Worm (Caenorhabditis elegans) whole organism, L2 larva: Measurements from ENCODE around the gene C27D6.3.

Source experiments
- C34F6.9 ChIP-seq: fragments of 150-350 bp; optimal IDR thresholded peaks from 2 replicates; lab custom pipeline; 2014; ENCODE audit warnings: missing biosample characterization, missing genetic modification characterization
- F13H6.1 ChIP-seq: sonication (generic microtip); optimal IDR thresholded peaks from 2 replicates; lab custom pipeline; 2016; ENCODE audit warnings: missing genetic modification characterization, missing compliant biosample characterization
- R02D3.7 ChIP-seq: fragments of 150-350 bp; optimal IDR thresholded peaks from 2 replicates; lab custom pipeline; 2014; ENCODE audit warnings: missing biosample characterization, missing genetic modification characterization
- ZK546.5 ChIP-seq: sonication (generic microtip); optimal IDR thresholded peaks from 2 replicates; lab custom pipeline; 2017; ENCODE audit warnings: missing biosample characterization, missing genetic modification characterization
- alr-1 ChIP-seq: fragments of 150-350 bp; optimal IDR thresholded peaks from 2 replicates; lab custom pipeline; 2014; ENCODE audit warnings: missing biosample characterization, missing genetic modification characterization
- aly-2 ChIP-seq: fragments of 150-350 bp; optimal IDR thresholded peaks from 2 replicates; lab custom pipeline; 2014; ENCODE audit warnings: missing biosample characterization, missing genetic modification characterization
- ama-1 ChIP-seq: fragments of 150-350 bp; optimal IDR thresholded peaks from 2 replicates; lab custom pipeline; 2018; ENCODE audit warnings: inconsistent platforms
- blmp-1 ChIP-seq: sonication (generic microtip); optimal IDR thresholded peaks from 2 replicates; lab custom pipeline; 2017; ENCODE audit warnings: missing genetic modification characterization, mild to moderate bottlenecking, missing compliant biosample characterization, antibody characterized with exemption, moderate library complexity; ENCODE audit not compliant: insufficient read depth
- ceh-16 ChIP-seq: fragments of 150-350 bp; optimal IDR thresholded peaks from 2 replicates; lab custom pipeline; 2014; ENCODE audit warnings: missing biosample characterization, missing genetic modification characterization
- ceh-82 ChIP-seq: fragments of 150-350 bp; optimal IDR thresholded peaks from 2 replicates; lab custom pipeline; 2014; ENCODE audit warnings: missing biosample characterization, missing genetic modification characterization
- dmd-4 ChIP-seq: sonication (generic microtip); optimal IDR thresholded peaks from 2 replicates; lab custom pipeline; 2017; ENCODE audit warnings: missing biosample characterization, missing genetic modification characterization
- egl-27 ChIP-seq: sonication (generic microtip); optimal IDR thresholded peaks from 3 replicates; lab custom pipeline; 2017; ENCODE audit warnings: missing biosample characterization, missing genetic modification reagents, missing genetic modification characterization
- elt-1 ChIP-seq: fragments of 150-350 bp; optimal IDR thresholded peaks from 2 replicates; lab custom pipeline; 2014; ENCODE audit warnings: missing biosample characterization, missing genetic modification characterization
- elt-3 ChIP-seq: sonication (generic microtip); optimal IDR thresholded peaks from 2 replicates; lab custom pipeline; 2017; ENCODE audit warnings: missing biosample characterization, missing genetic modification characterization
- fos-1 ChIP-seq: fragments of 150-350 bp; optimal IDR thresholded peaks from 2 replicates; lab custom pipeline; 2014; ENCODE audit warnings: missing biosample characterization, missing genetic modification characterization
- gmeb-1 ChIP-seq: fragments of 150-350 bp; optimal IDR thresholded peaks from 2 replicates; lab custom pipeline; 2014; ENCODE audit warnings: missing biosample characterization, missing genetic modification characterization
- lin-11 ChIP-seq: fragments of 150-350 bp; sonication (generic microtip); optimal IDR thresholded peaks from 2 replicates; lab custom pipeline; 2014; ENCODE audit warnings: missing biosample characterization, missing genetic modification characterization, inconsistent platforms, mixed read lengths
- lin-39 ChIP-seq: fragments of 150-350 bp; optimal IDR thresholded peaks from 2 replicates; lab custom pipeline; 2014; ENCODE audit warnings: missing biosample characterization, missing genetic modification reagents, missing genetic modification characterization
- lsy-2 ChIP-seq, 2 experiments: fragments of 150-350 bp in 1 of 2; sonication (generic microtip) in 1 of 2; optimal IDR thresholded peaks; 2 replicates each; lab custom pipeline; 2014 to 2017; ENCODE audit warnings: missing biosample characterization in 2 of 2, missing genetic modification characterization in 2 of 2
- mab-5 ChIP-seq: fragments of 150-350 bp; optimal IDR thresholded peaks from 2 replicates; lab custom pipeline; 2014; ENCODE audit warnings: missing biosample characterization, missing genetic modification characterization
- mbf-1 ChIP-seq: sonication (generic microtip); optimal IDR thresholded peaks from 2 replicates; lab custom pipeline; 2017; ENCODE audit warnings: missing biosample characterization, missing genetic modification characterization
- mdl-1 ChIP-seq, 2 experiments: fragments of 150-350 bp in 1 of 2; sonication (generic microtip) in 1 of 2; optimal IDR thresholded peaks; 2 replicates each; lab custom pipeline; 2017; ENCODE audit warnings: missing biosample characterization in 2 of 2, missing genetic modification characterization in 2 of 2
- nhr-10 ChIP-seq: sonication (generic microtip); optimal IDR thresholded peaks from 2 replicates; lab custom pipeline; 2017; ENCODE audit warnings: missing biosample characterization, missing genetic modification characterization
- nhr-129 ChIP-seq: fragments of 150-350 bp; optimal IDR thresholded peaks from 2 replicates; lab custom pipeline; 2014; ENCODE audit warnings: missing biosample characterization, missing genetic modification characterization
- nhr-21 ChIP-seq: fragments of 150-350 bp; optimal IDR thresholded peaks from 2 replicates; lab custom pipeline; 2014; ENCODE audit warnings: missing biosample characterization, missing genetic modification characterization
- nhr-237 ChIP-seq: fragments of 150-350 bp; optimal IDR thresholded peaks from 2 replicates; lab custom pipeline; 2014; ENCODE audit warnings: missing biosample characterization, missing genetic modification characterization
- nhr-25 ChIP-seq: fragments of 150-350 bp; sonication (generic microtip); optimal IDR thresholded peaks from 3 replicates; lab custom pipeline; 2014; ENCODE audit warnings: missing biosample characterization, missing genetic modification characterization
- nhr-6 ChIP-seq: fragments of 150-350 bp; optimal IDR thresholded peaks from 2 replicates; lab custom pipeline; 2014; ENCODE audit warnings: missing biosample characterization, missing genetic modification characterization
- nhr-77 ChIP-seq: fragments of 150-350 bp; optimal IDR thresholded peaks from 2 replicates; lab custom pipeline; 2014; ENCODE audit warnings: missing biosample characterization, missing genetic modification characterization
- peb-1 ChIP-seq: fragments of 150-350 bp; optimal IDR thresholded peaks from 2 replicates; lab custom pipeline; 2014; ENCODE audit warnings: missing biosample characterization, missing genetic modification characterization
- sem-4 ChIP-seq: fragments of 150-350 bp; optimal IDR thresholded peaks from 2 replicates; lab custom pipeline; 2014; ENCODE audit warnings: missing biosample characterization, missing genetic modification reagents, missing genetic modification characterization
- skn-1 ChIP-seq: sonication (generic microtip); optimal IDR thresholded peaks from 2 replicates; lab custom pipeline; 2017; ENCODE audit warnings: missing biosample characterization, missing genetic modification characterization
- sma-3 ChIP-seq: sonication (generic microtip); optimal IDR thresholded peaks from 2 replicates; lab custom pipeline; 2016; ENCODE audit warnings: missing genetic modification reagents, missing genetic modification characterization, missing compliant biosample characterization
- sma-9 ChIP-seq, 2 experiments: fragments of 150-350 bp in 1 of 2; sonication (generic microtip) in 1 of 2; optimal IDR thresholded peaks; 2 replicates each; lab custom pipeline; 2014 to 2016; ENCODE audit warnings: missing genetic modification characterization in 2 of 2, mild to moderate bottlenecking in 1 of 2, missing biosample characterization in 1 of 2, missing compliant biosample characterization in 1 of 2, missing genetic modification reagents in 1 of 2, moderate library complexity in 1 of 2
- snpc-4 ChIP-seq: fragments of 150-350 bp; optimal IDR thresholded peaks from 2 replicates; lab custom pipeline; 2014; ENCODE audit warnings: missing biosample characterization, missing genetic modification characterization
- unc-55 ChIP-seq: fragments of 150-350 bp; sonication (generic microtip); optimal IDR thresholded peaks from 3 replicates; lab custom pipeline; 2014; ENCODE audit warnings: missing biosample characterization, missing genetic modification reagents, missing genetic modification characterization
- unc-62 ChIP-seq: fragments of 150-350 bp; optimal IDR thresholded peaks from 2 replicates; lab custom pipeline; 2014; ENCODE audit warnings: missing biosample characterization, missing genetic modification reagents, missing genetic modification characterization
- zag-1 ChIP-seq: fragments of 150-350 bp; optimal IDR thresholded peaks from 2 replicates; lab custom pipeline; 2014; ENCODE audit warnings: missing biosample characterization, missing genetic modification characterization
- ztf-1 ChIP-seq: fragments of 200-800 bp; sonication (Bioruptor generic); conservative IDR thresholded peaks from 2 replicates; pipeline ENCODE4 v1.3.6; 2022; ENCODE audit warnings: missing genetic modification characterization, missing compliant biosample characterization
- ztf-11 ChIP-seq: sonication (generic microtip); optimal IDR thresholded peaks from 2 replicates; lab custom pipeline; 2017; ENCODE audit warnings: missing biosample characterization, missing genetic modification characterization

Gene C27D6.3

ce11 chrII:5201922-5202562 lies 27.8 kb upstream of the C27D6.3 start:
- no peak for TF ChIP-seq egl-27
- peak; percentile 47 for TF ChIP-seq sma-3
- TF ChIP-seq sma-9 (GFP tag; optimal IDR thresholded peaks at IDR 0.05; lab: Kevin White, UChicago), result peak; percentile 32
- no peak for TF ChIP-seq sma-9 (tag; optimal IDR thresholded peaks at IDR 0.05; lab: Kevin White, UChicago)
- TF ChIP-seq unc-62 (GFP tag; lab: Kevin White, UChicago), result no peak
- TF ChIP-seq F13H6.1 (tag; lab: Kevin White, UChicago), result peak; percentile 59
- peak; percentile 17 for TF ChIP-seq skn-1 (tag; lab: Kevin White, UChicago)
- TF ChIP-seq mab-5, result no peak
- no peak for TF ChIP-seq lin-39
- no peak for TF ChIP-seq elt-1 (tag; lab: Kevin White, UChicago)
- peak in 1 of 2 experiments; percentile 6 for TF ChIP-seq lsy-2 (tag; optimal IDR thresholded peaks at IDR 0.05; lab: Kevin White, UChicago)
- no peak for TF ChIP-seq peb-1
- peak; percentile 15 for TF ChIP-seq nhr-129 (tag; lab: Kevin White, UChicago)
- TF ChIP-seq alr-1 (tag; lab: Kevin White, UChicago), result no peak
- no peak for TF ChIP-seq nhr-10 (tag; lab: Kevin White, UChicago)
- peak; percentile 58 for TF ChIP-seq gmeb-1 (tag; lab: Kevin White, UChicago)
- TF ChIP-seq fos-1, result peak; percentile 81
- TF ChIP-seq C34F6.9 (tag; lab: Kevin White, UChicago), result no peak
- TF ChIP-seq snpc-4 (tag; lab: Kevin White, UChicago), result peak; percentile 19
- TF ChIP-seq mdl-1 (tag; optimal IDR thresholded peaks at IDR 0.05; lab: Kevin White, UChicago), result peak in 1 of 2 experiments; percentile 38

- TF ChIP-seq nhr-6 (tag; lab: Kevin White, UChicago) (peak; percentile 51), aly-2 (tag; lab: Kevin White, UChicago) (no peak), lin-11 (tag; lab: Kevin White, UChicago) (no peak), nhr-25 (tag; lab: Kevin White, UChicago) (no peak), mdl-1 (tag; optimal IDR thresholded peaks at IDR 0.05; lab: Kevin White, UChicago) (no peak), unc-62 (GFP tag; lab: Kevin White, UChicago) (no peak), dmd-4 (tag; lab: Kevin White, UChicago) (peak; percentile 48), ceh-82 (tag; lab: Kevin White, UChicago) (no peak), ztf-1 (GFP tag; lab: Robert Waterston, UW) (no peak), ztf-11 (tag; lab: Kevin White, UChicago) (no peak), unc-55 (GFP tag; lab: Kevin White, UChicago) (peak; percentile 49), nhr-129 (tag; lab: Kevin White, UChicago) (peak; percentile 55), sma-9 (GFP tag; optimal IDR thresholded peaks at IDR 0.05; lab: Kevin White, UChicago) (peak; percentile 33), sma-9 (tag; optimal IDR thresholded peaks at IDR 0.05; lab: Kevin White, UChicago) (no peak), sem-4 (tag; lab: Kevin White, UChicago) (no peak), skn-1 (tag; lab: Kevin White, UChicago) (no peak), zag-1 (tag; lab: Kevin White, UChicago) (no peak), sma-3 (no peak), F13H6.1 (tag; lab: Kevin White, UChicago) (peak; percentile 60), R02D3.7 (tag; lab: Kevin White, UChicago) (no peak), ama-1 (lab: Kevin White, UChicago) (peak; percentile 58), elt-1 (tag; lab: Kevin White, UChicago) (no peak), lsy-2 (tag; optimal IDR thresholded peaks at IDR 0.05; lab: Kevin White, UChicago) (peak in 1 of 2 experiments; percentile 72), C34F6.9 (tag; lab: Kevin White, UChicago) (peak; percentile 72), blmp-1 (tag; lab: Kevin White, UChicago) (peak; percentile 29), nhr-10 (tag; lab: Kevin White, UChicago) (no peak), elt-3 (no peak), egl-27 (no peak), nhr-237 (tag; lab: Kevin White, UChicago) (no peak), alr-1 (tag; lab: Kevin White, UChicago) (no peak), mab-5 (no peak), nhr-77 (tag; lab: Kevin White, UChicago) (no peak), gmeb-1 (tag; lab: Kevin White, UChicago) (no peak), lin-39 (no peak), fos-1 (peak; percentile 3), snpc-4 (tag; lab: Kevin White, UChicago) (peak; percentile 6), nhr-21 (tag; lab: Kevin White, UChicago) (no peak), ZK546.5 (tag; lab: Kevin White, UChicago) (no peak), mbf-1 (tag; lab: Kevin White, UChicago) (no peak), ceh-16 (tag; lab: Kevin White, UChicago) (no peak)
These were observed 26.8 kb upstream of the C27D6.3 start for ce11 chrII:5200987-5201582.
